Fruit fly (Drosophila melanogaster) whole organism, prepupa: Measurements from ENCODE around the gene CG33096.
A peak's percentile ranks its signal among the peaks of the same experiment; 100 is the strongest.

Experiments
- CG10631 ChIP-seq: fragments of 200-800 bp; sonication (Bioruptor generic); optimal IDR thresholded peaks from 2 replicates; lab custom pipeline; 2016; ENCODE audit warnings: missing biosample characterization, missing genetic modification characterization
- CG11902 ChIP-seq: fragments of 200-800 bp; sonication (Bioruptor generic); optimal IDR thresholded peaks from 3 replicates; lab custom pipeline; 2016; ENCODE audit warnings: missing biosample characterization, missing genetic modification characterization
- CG15336 ChIP-seq: fragments of 200-800 bp; sonication (Bioruptor generic); IDR thresholded peaks from 2 replicates; pipeline ENCODE4 v1.3.6; 2022; ENCODE audit warnings: missing biosample characterization, missing genetic modification characterization
- CG3032 ChIP-seq: fragments of 200-800 bp; optimal IDR thresholded peaks from 2 replicates; lab custom pipeline; 2019; ENCODE audit warnings: missing biosample characterization, mild to moderate bottlenecking, missing genetic modification characterization, moderate library complexity
- CG32006 ChIP-seq: fragments of 200-800 bp; sonication (Bioruptor generic); optimal IDR thresholded peaks from 3 replicates; lab custom pipeline; 2017; ENCODE audit warnings: missing biosample characterization, mild to moderate bottlenecking, missing genetic modification characterization
- CG4318 ChIP-seq: fragments of 200-800 bp; sonication (Bioruptor generic); optimal IDR thresholded peaks from 3 replicates; lab custom pipeline; 2017; ENCODE audit warnings: missing biosample characterization, mild to moderate bottlenecking, missing genetic modification characterization
- CG6163 ChIP-seq: fragments of 200-800 bp; sonication (Bioruptor generic); IDR thresholded peaks from 3 replicates; pipeline ENCODE4 v1.3.6; 2022; ENCODE audit warnings: missing biosample characterization, missing genetic modification characterization
- CG6276 ChIP-seq: fragments of 200-800 bp; sonication (Bioruptor generic); optimal IDR thresholded peaks from 2 replicates; lab custom pipeline; 2017; ENCODE audit warnings: missing biosample characterization, mild to moderate bottlenecking, missing genetic modification characterization
- CG6792 ChIP-seq: fragments of 200-800 bp; sonication (Bioruptor generic); optimal IDR thresholded peaks from 3 replicates; lab custom pipeline; 2016; ENCODE audit warnings: missing biosample characterization, missing genetic modification characterization
- CG6808 ChIP-seq: fragments of 200-800 bp; sonication (Bioruptor generic); optimal IDR thresholded peaks from 3 replicates; lab custom pipeline; 2017; ENCODE audit warnings: missing biosample characterization, missing genetic modification characterization, mild to moderate bottlenecking, moderate library complexity, missing genetic modification reagents
- CG8632 ChIP-seq: fragments of 200-800 bp; sonication (Bioruptor generic); optimal IDR thresholded peaks from 3 replicates; lab custom pipeline; 2016; ENCODE audit warnings: missing biosample characterization, missing genetic modification characterization
- CG9139 ChIP-seq: fragments of 200-800 bp; sonication (Bioruptor generic); optimal IDR thresholded peaks from 3 replicates; lab custom pipeline; 2017; ENCODE audit warnings: missing biosample characterization, mild to moderate bottlenecking, missing genetic modification characterization
- Eip93F ChIP-seq: fragments of 200-800 bp; sonication (Bioruptor generic); optimal IDR thresholded peaks from 2 replicates; lab custom pipeline; 2016; ENCODE audit warnings: missing biosample characterization, mild to moderate bottlenecking, missing genetic modification characterization
- Ets96B ChIP-seq: fragments of 200-800 bp; optimal IDR thresholded peaks from 2 replicates; lab custom pipeline; 2019; ENCODE audit warnings: missing biosample characterization, mild to moderate bottlenecking, missing genetic modification characterization, moderate library complexity
- Gug ChIP-seq: fragments of 200-800 bp; sonication (Bioruptor generic); IDR thresholded peaks from 2 replicates; pipeline ENCODE4 v1.3.6; 2022; ENCODE audit warnings: missing biosample characterization, missing genetic modification characterization
- Hr38 ChIP-seq: sonication (Bioruptor generic); optimal IDR thresholded peaks from 2 replicates; lab custom pipeline; 2016; ENCODE audit warnings: missing biosample characterization, missing genetic modification characterization
- OdsH ChIP-seq: fragments of 200-800 bp; sonication (Bioruptor generic); optimal IDR thresholded peaks from 3 replicates; lab custom pipeline; 2016; ENCODE audit warnings: missing biosample characterization, missing genetic modification characterization
- Smox ChIP-seq: fragments of 200-800 bp; sonication (Bioruptor generic); optimal IDR thresholded peaks from 3 replicates; lab custom pipeline; 2016; ENCODE audit warnings: missing biosample characterization, missing genetic modification characterization
- Sox102F ChIP-seq: fragments of 200-800 bp; sonication (Bioruptor generic); optimal IDR thresholded peaks from 2 replicates; lab custom pipeline; 2016; ENCODE audit warnings: missing biosample characterization, mild to moderate bottlenecking, missing genetic modification characterization
- Sox14 ChIP-seq: fragments of 200-800 bp; sonication (Bioruptor generic); optimal IDR thresholded peaks from 3 replicates; lab custom pipeline; 2016; ENCODE audit warnings: missing biosample characterization, missing genetic modification characterization
- Sox15 ChIP-seq: fragments of 200-800 bp; sonication (Bioruptor generic); optimal IDR thresholded peaks from 3 replicates; lab custom pipeline; 2016; ENCODE audit warnings: missing biosample characterization, missing genetic modification characterization
- achi ChIP-seq: fragments of 200-800 bp; sonication (Bioruptor generic); optimal IDR thresholded peaks from 3 replicates; lab custom pipeline; 2016; ENCODE audit warnings: missing biosample characterization, missing genetic modification characterization
- cyc ChIP-seq: fragments of 200-800 bp; sonication (Bioruptor generic); optimal IDR thresholded peaks from 3 replicates; lab custom pipeline; 2016; ENCODE audit warnings: missing biosample characterization, missing genetic modification characterization
- dsx ChIP-seq: fragments of 200-800 bp; optimal IDR thresholded peaks from 3 replicates; lab custom pipeline; 2019; ENCODE audit warnings: missing biosample characterization, mild to moderate bottlenecking, missing genetic modification characterization, moderate library complexity; ENCODE audit not compliant: poor library complexity, severe bottlenecking
- eg ChIP-seq: fragments of 200-800 bp; sonication (Bioruptor generic); IDR thresholded peaks from 3 replicates; pipeline ENCODE4 v1.3.6; 2022; ENCODE audit warnings: missing biosample characterization, missing genetic modification characterization
- esn ChIP-seq: fragments of 200-800 bp; sonication (Bioruptor generic); optimal IDR thresholded peaks from 2 replicates; lab custom pipeline; 2016; ENCODE audit warnings: missing biosample characterization, mild to moderate bottlenecking, missing genetic modification characterization, moderate library complexity
- fd85E ChIP-seq: fragments of 200-800 bp; sonication (Bioruptor generic); optimal IDR thresholded peaks from 3 replicates; lab custom pipeline; 2016; ENCODE audit warnings: missing biosample characterization, missing genetic modification characterization
- fkh ChIP-seq: fragments of 200-800 bp; sonication (Bioruptor generic); optimal IDR thresholded peaks from 3 replicates; lab custom pipeline; 2017; ENCODE audit warnings: missing biosample characterization, mild to moderate bottlenecking, missing genetic modification characterization, moderate library complexity
- lz ChIP-seq: fragments of 200-800 bp; sonication (Bioruptor generic); optimal IDR thresholded peaks from 3 replicates; lab custom pipeline; 2016; ENCODE audit warnings: missing biosample characterization, missing genetic modification characterization
- net ChIP-seq: fragments of 200-800 bp; sonication (Bioruptor generic); optimal IDR thresholded peaks from 3 replicates; lab custom pipeline; 2016; ENCODE audit warnings: missing biosample characterization, missing genetic modification characterization
- pdm3 ChIP-seq: fragments of 200-800 bp; sonication (Bioruptor generic); optimal IDR thresholded peaks from 3 replicates; lab custom pipeline; 2016; ENCODE audit warnings: missing biosample characterization, missing genetic modification characterization
- salr ChIP-seq, 2 experiments: fragments of 200-800 bp; sonication (Bioruptor generic); optimal IDR thresholded peaks; 3 replicates each; lab custom pipeline; 2016 to 2018; ENCODE audit warnings: missing biosample characterization in 2 of 2, missing genetic modification characterization in 2 of 2, mild to moderate bottlenecking in 1 of 2
- svp ChIP-seq: fragments of 200-800 bp; sonication (Bioruptor generic); peaks from one replicate; lab custom pipeline; 2016; ENCODE audit warnings: missing biosample characterization, missing genetic modification characterization
- topi ChIP-seq: fragments of 200-800 bp; sonication (Bioruptor generic); optimal IDR thresholded peaks from 3 replicates; lab custom pipeline; 2016; ENCODE audit warnings: missing biosample characterization, missing genetic modification characterization
- vri ChIP-seq: fragments of 200-800 bp; sonication (Bioruptor generic); optimal IDR thresholded peaks from 3 replicates; lab custom pipeline; 2016; ENCODE audit warnings: missing biosample characterization, mild to moderate bottlenecking, missing genetic modification characterization

The CG33096 gene

DNA sequence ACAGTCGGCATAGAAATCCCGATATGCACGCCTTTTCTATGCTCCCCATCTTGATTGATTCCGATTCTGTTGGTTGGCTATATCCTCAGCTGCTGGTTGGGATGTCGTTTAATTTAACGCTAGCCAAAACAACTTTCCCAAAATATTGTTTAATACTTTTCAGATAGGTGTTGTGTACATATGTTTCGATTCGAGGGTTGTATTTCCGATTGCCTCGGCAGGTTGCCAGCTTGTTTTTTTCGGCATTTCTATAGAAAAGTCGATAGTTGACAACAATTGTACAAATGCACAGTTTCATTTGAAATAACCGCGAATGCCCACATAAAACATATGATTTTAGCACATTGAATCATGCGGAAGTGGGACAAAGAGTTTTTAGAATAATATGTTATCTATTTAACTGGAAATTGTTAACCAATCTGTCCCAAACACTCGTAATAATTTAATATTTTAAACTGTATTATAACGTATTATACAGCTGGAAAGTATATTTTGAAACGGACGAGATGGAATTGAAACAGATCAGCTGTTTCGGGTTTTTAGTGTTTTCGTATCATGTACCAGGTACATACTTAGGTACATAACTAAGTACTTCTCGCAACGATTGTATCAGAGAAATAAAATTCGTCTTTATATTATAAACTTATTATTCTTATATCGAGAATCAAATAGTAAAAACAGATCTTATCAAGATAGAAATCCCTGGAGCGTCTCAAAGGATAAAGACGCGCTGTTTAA is 42.9 kb upstream of the CG33096 start, which contains the start of gene CG31109 (continued):
- TF ChIP-seq Sox102F (GFP tag; lab: Kevin White, UChicago): no peak
- peak; percentile 12 for TF ChIP-seq lz
- TF ChIP-seq CG6808 (GFP tag; lab: Kevin White, UChicago): no peak
- TF ChIP-seq cyc (GFP tag; lab: Kevin White, UChicago): no peak
- no peak for TF ChIP-seq Smox (GFP tag; lab: Kevin White, UChicago)

DNA sequence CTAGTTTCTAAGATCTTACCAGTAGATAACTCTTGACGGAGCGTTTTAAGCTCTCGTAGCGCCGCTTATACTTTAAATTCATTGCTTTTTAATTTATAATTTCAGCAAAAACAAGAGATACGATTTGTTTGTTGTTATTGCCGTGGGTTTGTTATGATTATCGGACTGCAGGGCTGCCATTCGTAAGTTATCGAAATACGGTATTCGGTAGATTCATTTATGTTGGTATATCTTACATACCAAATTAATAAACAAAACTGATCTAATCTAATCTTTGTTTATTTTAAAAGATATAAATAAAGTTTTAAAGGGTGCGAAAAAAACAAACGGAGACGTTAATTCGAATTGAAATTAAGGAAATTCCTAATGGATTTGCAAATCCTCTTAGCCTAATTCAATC is 41.5 kb upstream of the CG33096 start, which contains the start of the genes CG31111 and stac:
Gene CG31111 (minus strand): TSS at position 162 of the 400 bp plus-strand sequence.
Gene stac (plus strand): TSS at position 271 of the 400 bp plus-strand sequence.
- TF ChIP-seq OdsH (GFP tag; lab: Kevin White, UChicago) (no peak), Eip93F (GFP tag; lab: Kevin White, UChicago) (peak; percentile 18), fkh (peak; percentile 82), CG15336 (GFP tag; lab: Robert Waterston, UW) (no peak)

DNA sequence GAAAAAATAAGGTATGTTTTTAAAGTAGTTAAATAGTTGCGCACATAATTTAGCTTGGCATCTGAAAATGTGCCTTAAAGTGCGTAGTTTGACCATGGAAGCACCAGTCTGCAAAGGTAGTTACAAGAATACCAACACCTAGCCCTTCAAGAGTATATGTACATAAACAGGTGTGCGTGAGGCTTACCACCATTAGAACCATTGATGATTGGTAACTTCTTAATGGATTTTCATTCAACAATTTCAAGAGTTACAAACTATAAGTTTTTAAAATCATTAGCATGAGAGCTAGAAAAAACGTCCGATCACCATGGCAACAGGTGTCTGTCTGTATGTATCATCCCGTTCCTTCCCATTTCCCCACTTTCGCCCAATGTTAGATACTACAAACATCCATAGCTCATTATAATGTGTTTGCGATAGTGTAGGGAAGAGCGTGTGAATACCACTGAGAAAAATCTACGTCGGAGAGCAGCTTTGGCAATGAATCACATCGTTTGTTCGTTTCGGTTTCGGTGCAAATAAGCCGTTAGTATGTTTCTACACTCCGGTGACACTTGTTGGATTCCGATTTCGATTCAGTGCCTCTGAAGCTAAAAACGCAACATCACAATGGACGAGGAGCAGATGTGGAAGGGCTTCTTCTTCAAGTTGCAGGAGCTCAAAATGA is 40.8 kb upstream of the CG33096 start:
- TF ChIP-seq pdm3 (GFP tag; lab: Kevin White, UChicago): no peak
- no peak for TF ChIP-seq net
- no peak for TF ChIP-seq CG6276
- no peak for TF ChIP-seq topi (GFP tag; lab: Kevin White, UChicago)

DNA sequence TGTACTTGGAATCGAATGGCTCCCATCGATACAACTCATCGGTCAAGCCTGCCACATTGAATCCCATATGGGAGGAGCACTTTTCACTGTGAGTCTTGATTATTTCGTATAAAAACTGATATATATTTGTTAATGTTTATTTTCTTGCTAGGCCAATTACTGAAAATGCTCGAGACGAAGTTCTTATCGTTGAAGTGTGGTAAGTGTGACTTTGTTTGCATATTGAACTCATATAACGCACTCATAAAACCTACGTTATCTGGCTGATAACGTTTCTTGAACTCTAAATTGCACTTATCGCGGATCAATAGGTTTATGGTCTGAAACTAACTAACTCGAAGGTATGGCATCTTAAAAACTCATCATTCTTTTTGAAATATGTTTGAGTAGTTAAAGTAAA is 37.0 kb upstream of the CG33096 start:
- TF ChIP-seq Sox15 (GFP tag; lab: Kevin White, UChicago): no peak

DNA sequence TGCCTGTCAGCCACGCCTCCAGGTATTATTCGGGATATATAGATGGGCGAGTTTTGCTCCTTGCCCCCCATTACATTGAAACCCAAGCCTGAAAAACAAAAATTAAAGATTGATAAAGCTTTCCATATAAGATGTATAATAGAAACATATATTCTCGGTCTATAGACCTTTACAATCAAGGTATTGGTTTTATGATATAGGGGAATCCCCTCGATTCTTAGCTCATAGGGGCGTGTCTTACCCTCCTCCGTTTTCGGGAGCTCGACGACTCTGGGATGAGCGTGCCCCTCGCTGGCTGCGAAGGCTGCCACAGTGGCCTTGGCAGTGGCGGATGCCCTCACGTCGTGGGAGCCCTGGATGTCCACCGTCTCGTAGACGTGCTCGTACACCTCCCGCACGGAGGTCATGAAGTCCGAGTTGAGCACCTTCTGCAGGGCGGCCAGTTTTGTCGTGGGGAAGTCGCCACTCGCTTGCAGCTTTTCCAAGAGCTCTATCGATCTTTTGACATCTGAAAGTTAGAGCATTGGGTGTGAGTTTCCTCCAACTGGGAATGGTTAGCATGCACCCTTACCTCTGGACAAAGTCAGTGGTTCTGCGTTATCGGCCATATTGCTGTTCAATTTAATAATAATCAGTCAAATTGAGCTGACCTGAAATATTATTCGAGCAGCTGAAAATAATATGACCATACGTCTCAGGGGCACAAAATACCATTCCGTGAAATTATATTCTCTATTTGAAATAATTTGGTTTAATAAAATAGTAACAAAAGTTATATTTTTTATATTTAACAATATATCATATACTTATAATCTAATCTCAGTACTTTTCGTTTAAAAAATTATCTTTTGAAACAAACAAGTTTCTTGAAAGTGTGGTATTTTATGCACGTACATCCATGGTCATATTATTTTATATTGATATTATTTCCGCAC is 32.3 kb upstream of the CG33096 start, which contains the start of the genes veli and PQBP1:
Gene veli (minus strand): TSS at position 685 of the 935 bp plus-strand sequence.
Gene PQBP1 (plus strand): TSS at position 885 of the 935 bp plus-strand sequence.
- TF ChIP-seq fkh: peak; percentile 45
- no peak for TF ChIP-seq CG3032 (tag; lab: Kevin White, UChicago)

DNA sequence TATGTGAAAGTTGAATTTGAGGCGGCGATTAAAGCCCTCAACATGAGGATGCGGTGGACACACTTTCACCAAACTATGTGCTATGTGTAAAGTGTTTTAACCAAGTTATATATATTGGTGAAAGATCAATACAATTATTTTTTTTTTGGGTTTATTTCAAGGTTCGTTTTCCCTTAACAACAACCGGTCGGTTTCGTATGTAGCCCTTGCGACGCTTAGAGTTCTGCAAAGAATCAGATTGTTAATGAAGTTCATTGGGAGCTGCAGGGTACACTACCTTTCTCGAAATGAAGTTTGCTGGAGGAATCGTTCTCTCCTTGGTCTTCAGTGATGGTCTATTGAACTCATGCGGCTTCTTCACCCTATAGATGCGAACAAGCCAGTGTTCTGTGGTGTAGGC is 30.6 kb upstream of the CG33096 start:
- TF ChIP-seq CG8632 (GFP tag; lab: Kevin White, UChicago) (no peak), fd85E (GFP tag; lab: Kevin White, UChicago) (no peak), achi (no peak), CG10631 (GFP tag; lab: Kevin White, UChicago) (no peak), fkh (no peak), Gug (no peak), svp (GFP tag; lab: Kevin White, UChicago) (no peak), CG32006 (GFP tag; lab: Kevin White, UChicago) (no peak), vri (GFP tag; lab: Kevin White, UChicago) (no peak), CG9139 (GFP tag; lab: Kevin White, UChicago) (no peak), lz (no peak), Sox14 (GFP tag; lab: Kevin White, UChicago) (no peak)

DNA sequence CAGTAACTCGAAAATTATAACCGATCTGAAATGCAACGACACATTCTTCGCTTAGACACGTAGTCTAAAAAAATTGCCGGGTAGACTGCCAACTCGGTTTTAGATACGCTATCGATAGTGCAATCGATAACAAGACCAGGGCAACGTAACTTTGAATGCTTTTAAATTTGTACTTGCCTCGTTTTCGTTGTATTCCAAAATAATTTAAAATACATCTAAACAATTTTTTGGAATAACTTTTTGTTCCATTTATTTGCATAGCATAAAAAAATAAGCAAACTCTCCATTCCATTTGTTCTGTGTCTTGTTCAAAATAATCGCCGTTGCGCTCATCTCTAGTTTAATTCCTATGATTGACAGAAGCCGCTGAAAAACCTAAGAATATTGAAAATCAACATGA is 27.9 kb upstream of the CG33096 start, which contains the start of the genes Stt3B and CG11839:
Gene Stt3B (minus strand): TSS at position 69 of the 400 bp plus-strand sequence.
Gene CG11839 (plus strand): TSS at position 359 of the 400 bp plus-strand sequence.
- TF ChIP-seq vri (GFP tag; lab: Kevin White, UChicago): no peak
- no peak for TF ChIP-seq CG6808 (GFP tag; lab: Kevin White, UChicago)
- TF ChIP-seq CG6792 (GFP tag; lab: Kevin White, UChicago): no peak
- TF ChIP-seq esn: peak; percentile 77
- TF ChIP-seq fkh: peak; percentile 64
- TF ChIP-seq CG11902 (GFP tag; lab: Kevin White, UChicago): peak; percentile 32
- no peak for TF ChIP-seq CG4318 (GFP tag; lab: Kevin White, UChicago)
- no peak for TF ChIP-seq pdm3 (GFP tag; lab: Kevin White, UChicago)
- TF ChIP-seq achi: no peak
- no peak for TF ChIP-seq dsx
- TF ChIP-seq Sox15 (GFP tag; lab: Kevin White, UChicago): peak; percentile 42
- TF ChIP-seq Ets96B: no peak
- TF ChIP-seq Hr38 (GFP tag; lab: Kevin White, UChicago): peak; percentile 10
- TF ChIP-seq eg (GFP tag; lab: Robert Waterston, UW): no peak
- TF ChIP-seq salr (GFP tag; optimal IDR thresholded peaks at IDR 0.05; lab: Kevin White, UChicago): no peak
- no peak for TF ChIP-seq topi (GFP tag; lab: Kevin White, UChicago)
- no peak for TF ChIP-seq CG6163
